Worm (Caenorhabditis elegans) whole organism, L4/young adult: ENCODE measurements around the gene D1086.6.

Source experiments
- W03F9.2 ChIP-seq: fragments of 150-350 bp; optimal IDR thresholded peaks from 2 replicates; lab custom pipeline; 2014; ENCODE audit warnings: missing biosample characterization, missing genetic modification characterization
- dao-5 ChIP-seq: sonication (generic microtip); optimal IDR thresholded peaks from 2 replicates; lab custom pipeline; 2016; ENCODE audit warnings: missing genotype, missing genetic modification characterization, moderate library complexity, missing compliant biosample characterization
- him-1 ChIP-seq: sonication (generic microtip); optimal IDR thresholded peaks from 2 replicates; lab custom pipeline; 2016; ENCODE audit warnings: missing genotype, missing genetic modification reagents, missing genetic modification characterization, missing compliant biosample characterization

DNA sequence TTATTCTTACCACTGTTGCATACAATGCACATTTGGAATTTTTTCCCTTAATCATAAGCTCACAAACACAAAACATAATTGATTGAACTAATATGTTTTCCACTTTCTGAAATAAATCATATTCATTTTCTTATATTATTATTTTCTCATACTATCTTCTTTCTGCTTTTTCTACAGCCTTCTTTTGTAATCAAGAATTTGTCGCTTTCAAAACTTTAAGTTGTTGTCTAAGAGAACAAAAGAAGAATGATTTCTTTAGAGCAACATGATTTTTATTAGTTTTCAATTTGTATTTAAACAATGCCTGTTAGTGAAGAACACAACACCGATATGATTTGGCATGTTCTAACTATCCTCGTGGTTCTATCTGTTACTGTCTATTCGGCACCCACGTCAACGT, 4.4 kb downstream of the D1086.6 start, which contains the start of gene D1086.7:
- TF ChIP-seq W03F9.2 (tag; lab: Kevin White, UChicago), result no peak
- TF ChIP-seq him-1 (tag; lab: Kevin White, UChicago), result no peak
- no peak for TF ChIP-seq dao-5 (tag; lab: Kevin White, UChicago)
